Fruit fly (Drosophila melanogaster) whole organism, wandering third instar larva: Measurements from ENCODE around the gene CG33703.

Source experiments
- Abd-B ChIP-seq: fragments of >200 bp; optimal IDR thresholded peaks from 2 replicates; lab custom pipeline; 2017; ENCODE audit warnings: missing biosample characterization, missing genetic modification characterization
- CG9705 ChIP-seq: fragments of 200-800 bp; sonication (Bioruptor generic); optimal IDR thresholded peaks from 2 replicates; lab custom pipeline; 2018; ENCODE audit warnings: missing biosample characterization, mild to moderate bottlenecking, missing genetic modification characterization
- CrebA ChIP-seq: fragments of 200-800 bp; sonication (Bioruptor generic); optimal IDR thresholded peaks from 2 replicates; lab custom pipeline; 2016; ENCODE audit warnings: missing biosample characterization, mild to moderate bottlenecking, missing genetic modification characterization, borderline replicate concordance
- Dfd ChIP-seq: fragments of >200 bp; optimal IDR thresholded peaks from 2 replicates; lab custom pipeline; 2017; ENCODE audit warnings: missing biosample characterization, missing genetic modification characterization
- GATAd ChIP-seq: sonication (Bioruptor generic); optimal IDR thresholded peaks from 2 replicates; lab custom pipeline; 2016; ENCODE audit warnings: missing biosample characterization, missing genetic modification characterization
- HLH106 ChIP-seq: fragments of 200-800 bp; optimal IDR thresholded peaks from 3 replicates; lab custom pipeline; 2019; ENCODE audit warnings: missing biosample characterization, mild to moderate bottlenecking, missing genetic modification characterization, moderate library complexity
- Hnf4 ChIP-seq: fragments of 200-800 bp; sonication (Bioruptor generic); optimal IDR thresholded peaks from 2 replicates; lab custom pipeline; 2016; ENCODE audit warnings: missing biosample characterization, mild to moderate bottlenecking, missing genetic modification characterization
- Hr78 ChIP-seq: fragments of >200 bp; optimal IDR thresholded peaks from 2 replicates; lab custom pipeline; 2017; ENCODE audit warnings: missing biosample characterization, missing genetic modification characterization
- Hr83 ChIP-seq: fragments of 200-300 bp; sonication (Bioruptor generic); optimal IDR thresholded peaks from 2 replicates; lab custom pipeline; 2016; ENCODE audit warnings: missing biosample characterization, mild to moderate bottlenecking, missing genetic modification characterization, moderate library complexity; ENCODE audit not compliant: poor library complexity, severe bottlenecking
- Jra ChIP-seq: sonication (Bioruptor generic); optimal IDR thresholded peaks from 2 replicates; lab custom pipeline; 2016; ENCODE audit warnings: missing biosample characterization, missing genetic modification characterization
- Mio ChIP-seq: sonication (Bioruptor generic); optimal IDR thresholded peaks from 2 replicates; lab custom pipeline; 2016; ENCODE audit warnings: missing biosample characterization, missing genetic modification characterization
- Myc ChIP-seq: fragments of >200 bp; optimal IDR thresholded peaks from 2 replicates; lab custom pipeline; 2017
- N ChIP-seq: fragments of >200 bp; optimal IDR thresholded peaks from 2 replicates; lab custom pipeline; 2018; ENCODE audit warnings: missing biosample characterization, missing external identifiers, missing genetic modification characterization
- OdsH ChIP-seq: fragments of 200-800 bp; sonication (Bioruptor generic); optimal IDR thresholded peaks from 2 replicates; lab custom pipeline; 2016; ENCODE audit warnings: missing biosample characterization, mild to moderate bottlenecking, missing genetic modification characterization
- Rel ChIP-seq, 2 experiments: fragments of 200-800 bp; sonication (Bioruptor generic) in 1 of 2; optimal IDR thresholded peaks; 2 replicates in 1 of 2; 3 replicates in 1 of 2; lab custom pipeline; 2016 to 2019; ENCODE audit warnings: mild to moderate bottlenecking in 2 of 2, missing biosample characterization in 2 of 2, missing genetic modification characterization in 2 of 2, moderate library complexity in 1 of 2
- Sp1 ChIP-seq: fragments of 200-800 bp; sonication (Bioruptor generic); optimal IDR thresholded peaks from 3 replicates; lab custom pipeline; 2019; ENCODE audit warnings: missing biosample characterization, mild to moderate bottlenecking, missing genetic modification characterization, moderate library complexity
- Vsx2 ChIP-seq: fragments of 200-300, 225-300 bp; sonication (Bioruptor generic); optimal IDR thresholded peaks from 2 replicates; lab custom pipeline; 2018; ENCODE audit warnings: missing biosample characterization, missing genetic modification characterization; ENCODE audit not compliant: partially characterized antibody
- br ChIP-seq: fragments of 200-800 bp; sonication (Bioruptor generic); optimal IDR thresholded peaks from 2 replicates; lab custom pipeline; 2016; ENCODE audit warnings: missing biosample characterization, missing genetic modification characterization
- dl ChIP-seq, 2 experiments: fragments of 175-275, 200-275 bp in 1 of 2; fragments of 200-275 bp in 1 of 2; sonication (Bioruptor generic); optimal IDR thresholded peaks; lab custom pipeline; 2018; ENCODE audit warnings: mild to moderate bottlenecking in 2 of 2, missing biosample characterization in 2 of 2, missing genetic modification characterization in 2 of 2, moderate library complexity in 2 of 2; ENCODE audit not compliant: partially characterized antibody in 2 of 2, insufficient read depth in 1 of 2
- dmrt93B ChIP-seq: fragments of 200-800 bp; sonication (Bioruptor generic); optimal IDR thresholded peaks from 2 replicates; lab custom pipeline; 2018; ENCODE audit warnings: missing biosample characterization, mild to moderate bottlenecking, missing genetic modification characterization
- ey ChIP-seq: fragments of 200-800 bp; sonication (Bioruptor generic); optimal IDR thresholded peaks from 2 replicates; lab custom pipeline; 2016; ENCODE audit warnings: missing biosample characterization, missing genetic modification characterization
- foxo ChIP-seq, 2 experiments: fragments of 200-800 bp; sonication (Bioruptor generic); optimal IDR thresholded peaks; 2 replicates in 1 of 2; 3 replicates in 1 of 2; lab custom pipeline; 2016 to 2017; ENCODE audit warnings: missing biosample characterization in 2 of 2, missing genetic modification characterization in 2 of 2
- h ChIP-seq: fragments of 200-800 bp; sonication (Bioruptor generic); optimal IDR thresholded peaks from 3 replicates; lab custom pipeline; 2016; ENCODE audit warnings: missing biosample characterization, mild to moderate bottlenecking, missing genetic modification characterization
- jim ChIP-seq: fragments of 175-275, 200-325 bp; sonication (Bioruptor generic); optimal IDR thresholded peaks from 2 replicates; lab custom pipeline; 2016; ENCODE audit warnings: missing biosample characterization, mild to moderate bottlenecking, missing genetic modification characterization
- lola ChIP-seq: fragments of >200 bp; optimal IDR thresholded peaks from 2 replicates; lab custom pipeline; 2017; ENCODE audit warnings: missing biosample characterization, missing genetic modification characterization
- pan ChIP-seq: fragments of >200 bp; optimal IDR thresholded peaks from 2 replicates; lab custom pipeline; 2017
- psq ChIP-seq: fragments of 200-800 bp; sonication (Bioruptor generic); optimal IDR thresholded peaks from 3 replicates; lab custom pipeline; 2017; ENCODE audit warnings: missing biosample characterization, mild to moderate bottlenecking, missing genetic modification characterization, moderate library complexity
- rgr ChIP-seq: fragments of 200-800 bp; sonication (Bioruptor generic); optimal IDR thresholded peaks from 3 replicates; lab custom pipeline; 2016; ENCODE audit warnings: missing biosample characterization, mild to moderate bottlenecking, missing genetic modification characterization
- tai ChIP-seq: sonication (Bioruptor generic); optimal IDR thresholded peaks from 2 replicates; lab custom pipeline; 2016; ENCODE audit warnings: missing biosample characterization, missing genetic modification characterization
- usp ChIP-seq: fragments of >200 bp; optimal IDR thresholded peaks from 2 replicates; lab custom pipeline; 2017; ENCODE audit warnings: missing biosample characterization, missing genetic modification characterization
- woc ChIP-seq: sonication (Bioruptor generic); optimal IDR thresholded peaks from 2 replicates; lab custom pipeline; 2016; ENCODE audit warnings: missing biosample characterization, mild to moderate bottlenecking, missing genetic modification characterization

CG33703 gene

dm6 chr3L:9468261-9468890 is 44.1 kb downstream of the CG33703 start:
- TF ChIP-seq Abd-B (GFP tag; lab: Kevin White, UChicago) (no peak), ey (GFP tag; lab: Kevin White, UChicago) (peak; percentile 30), Vsx2 (GFP tag; lab: Kevin White, UChicago) (no peak), psq (GFP tag; lab: Kevin White, UChicago) (peak; percentile 27), dl (GFP tag; optimal IDR thresholded peaks at IDR 0.05; lab: Kevin White, UChicago; ENCODE audit: insufficient read depth in 1 of 2, partially characterized antibody in 2 of 2) (no peak), lola (GFP tag; lab: Kevin White, UChicago) (no peak), tai (GFP tag; lab: Kevin White, UChicago) (no peak), woc (GFP tag; lab: Kevin White, UChicago) (no peak), Myc (no peak), br (GFP tag; lab: Kevin White, UChicago) (no peak), pan (lab: Kevin White, UChicago) (no peak), usp (GFP tag; lab: Kevin White, UChicago) (no peak), Hr78 (GFP tag; lab: Kevin White, UChicago) (no peak), GATAd (GFP tag; lab: Kevin White, UChicago) (no peak), N (GFP tag; lab: Kevin White, UChicago) (no peak), Jra (GFP tag; lab: Kevin White, UChicago) (no peak), Dfd (GFP tag; lab: Kevin White, UChicago) (no peak), Mio (no peak), Sp1 (GFP tag; lab: Kevin White, UChicago) (no peak), Hnf4 (no peak), CrebA (no peak), h (GFP tag; lab: Kevin White, UChicago) (no peak), Hr83 (GFP tag; lab: Kevin White, UChicago) (no peak), jim (GFP tag; lab: Kevin White, UChicago) (no peak), rgr (GFP tag; lab: Kevin White, UChicago) (no peak), CG9705 (GFP tag; lab: Kevin White, UChicago) (no peak), foxo (GFP tag; optimal IDR thresholded peaks at IDR 0.05; lab: Kevin White, UChicago) (peak in 1 of 2 experiments; percentile 6), Rel (GFP tag; optimal IDR thresholded peaks at IDR 0.05; lab: Kevin White, UChicago) (no peak), Rel (tag; optimal IDR thresholded peaks at IDR 0.05; lab: Kevin White, UChicago) (no peak), OdsH (GFP tag; lab: Kevin White, UChicago) (peak; percentile 18), dmrt93B (GFP tag; lab: Kevin White, UChicago) (no peak), HLH106 (tag; lab: Kevin White, UChicago) (no peak)

dm6 chr3L:9467763-9468206 is 44.7 kb downstream of the CG33703 start:
- peak; percentile 28 for TF ChIP-seq h (GFP tag; lab: Kevin White, UChicago)
- no peak for TF ChIP-seq Dfd (GFP tag; lab: Kevin White, UChicago)
- peak in 1 of 2 experiments; percentile 26 for TF ChIP-seq foxo (GFP tag; optimal IDR thresholded peaks at IDR 0.05; lab: Kevin White, UChicago)
- TF ChIP-seq Sp1 (GFP tag; lab: Kevin White, UChicago): peak; percentile 58
- TF ChIP-seq Vsx2 (GFP tag; lab: Kevin White, UChicago): no peak
- TF ChIP-seq Rel (GFP tag; optimal IDR thresholded peaks at IDR 0.05; lab: Kevin White, UChicago): peak; percentile 68
- TF ChIP-seq Rel (tag; optimal IDR thresholded peaks at IDR 0.05; lab: Kevin White, UChicago): no peak
- TF ChIP-seq psq (GFP tag; lab: Kevin White, UChicago): peak; percentile 60
- no peak for TF ChIP-seq tai (GFP tag; lab: Kevin White, UChicago)
- TF ChIP-seq, all 38 proteins: peak for 5

dm6 chr3L:9467267-9467666 is 45.2 kb downstream of the CG33703 start:
- TF ChIP-seq lola (GFP tag; lab: Kevin White, UChicago) (no peak), Rel (GFP tag; optimal IDR thresholded peaks at IDR 0.05; lab: Kevin White, UChicago) (no peak), Rel (tag; optimal IDR thresholded peaks at IDR 0.05; lab: Kevin White, UChicago) (no peak), CrebA (no peak), Myc (no peak), Abd-B (GFP tag; lab: Kevin White, UChicago) (no peak), ey (GFP tag; lab: Kevin White, UChicago) (no peak), Vsx2 (GFP tag; lab: Kevin White, UChicago) (no peak), rgr (GFP tag; lab: Kevin White, UChicago) (no peak), jim (GFP tag; lab: Kevin White, UChicago) (no peak)
